Fruit fly (Drosophila melanogaster) whole organism, embryonic: Measurements from ENCODE around the gene Rab8.

ENCODE experiments used
- CG10431 ChIP-seq: fragments of 200-800 bp; sonication (Bioruptor generic); optimal IDR thresholded peaks from 3 replicates; lab custom pipeline; 2018; ENCODE audit warnings: missing biosample characterization, mild to moderate bottlenecking, missing genetic modification characterization
- CG11504 ChIP-seq: fragments of 200-800 bp; sonication (Bioruptor generic); optimal IDR thresholded peaks from 3 replicates; lab custom pipeline; 2019; ENCODE audit warnings: missing biosample characterization, mild to moderate bottlenecking, missing genetic modification characterization, moderate library complexity
- CG12104 ChIP-seq: fragments of 200-800 bp; sonication (Bioruptor generic); optimal IDR thresholded peaks from 3 replicates; lab custom pipeline; 2016; ENCODE audit warnings: missing biosample characterization, missing genetic modification characterization
- CG13424 ChIP-seq: fragments of 200-800 bp; sonication (Bioruptor generic); optimal IDR thresholded peaks from 2 replicates; lab custom pipeline; 2019; ENCODE audit warnings: missing biosample characterization, mild to moderate bottlenecking, missing genetic modification characterization, moderate library complexity
- CG14710 ChIP-seq: fragments of 200-800 bp; sonication (Bioruptor generic); optimal IDR thresholded peaks from 3 replicates; lab custom pipeline; 2019; ENCODE audit warnings: missing biosample characterization, mild to moderate bottlenecking, missing genetic modification characterization, moderate library complexity
- CG15514 ChIP-seq: fragments of 200-800 bp; sonication (Bioruptor generic); optimal IDR thresholded peaks from 3 replicates; lab custom pipeline; 2017; ENCODE audit warnings: missing biosample characterization, missing genetic modification characterization, mild to moderate bottlenecking, moderate library complexity, missing genetic modification reagents
- CG15696 ChIP-seq: fragments of 200-800 bp; sonication (Bioruptor generic); optimal IDR thresholded peaks from 2 replicates; lab custom pipeline; 2019; ENCODE audit warnings: missing biosample characterization, mild to moderate bottlenecking, missing genetic modification characterization, moderate library complexity
- CG17385 ChIP-seq: fragments of 200-800 bp; sonication (Bioruptor generic); optimal IDR thresholded peaks from 3 replicates; lab custom pipeline; 2018; ENCODE audit warnings: missing biosample characterization, mild to moderate bottlenecking, missing genetic modification characterization
- CG2199 ChIP-seq: fragments of 200-800 bp; sonication (Bioruptor generic); IDR thresholded peaks from 3 replicates; pipeline ENCODE4 v1.3.6; 2022; ENCODE audit warnings: missing biosample characterization, missing genetic modification characterization
- CG2875 ChIP-seq: fragments of 200-800 bp; sonication (Bioruptor generic); optimal IDR thresholded peaks from 2 replicates; lab custom pipeline; 2017; ENCODE audit warnings: missing biosample characterization, mild to moderate bottlenecking, missing genetic modification characterization, missing genetic modification reagents
- CG4328 ChIP-seq: fragments of 200-800 bp; sonication (Bioruptor generic); optimal IDR thresholded peaks from 3 replicates; lab custom pipeline; 2017; ENCODE audit warnings: missing biosample characterization, missing genetic modification reagents, missing genetic modification characterization
- CG4424 ChIP-seq: fragments of 200-800 bp; sonication (Bioruptor generic); optimal IDR thresholded peaks from 3 replicates; lab custom pipeline; 2016; ENCODE audit warnings: missing biosample characterization, missing genetic modification characterization
- CG4820 ChIP-seq: fragments of 200-800 bp; sonication (Bioruptor generic); optimal IDR thresholded peaks from 3 replicates; lab custom pipeline; 2016; ENCODE audit warnings: missing biosample characterization, missing genetic modification characterization
- CG8089 ChIP-seq: fragments of 200-800 bp; sonication (Bioruptor generic); optimal IDR thresholded peaks from 3 replicates; lab custom pipeline; 2016; ENCODE audit warnings: missing biosample characterization, missing genetic modification characterization
- CG9609 ChIP-seq: fragments of 200-800 bp; sonication (Bioruptor generic); optimal IDR thresholded peaks from 3 replicates; lab custom pipeline; 2016; ENCODE audit warnings: missing biosample characterization, missing genetic modification characterization
- CG9797 ChIP-seq: fragments of 200-800 bp; sonication (Bioruptor generic); optimal IDR thresholded peaks from 3 replicates; lab custom pipeline; 2018; ENCODE audit warnings: missing biosample characterization, mild to moderate bottlenecking, missing genetic modification characterization
- CoRest ChIP-seq: fragments of 200-800 bp; sonication (Bioruptor generic); optimal IDR thresholded peaks from 3 replicates; lab custom pipeline; 2018; ENCODE audit warnings: missing biosample characterization, mild to moderate bottlenecking, missing genetic modification characterization, moderate library complexity
- CrebB ChIP-seq: fragments of 200-800 bp; sonication (Bioruptor generic); optimal IDR thresholded peaks from 3 replicates; lab custom pipeline; 2018; ENCODE audit warnings: missing biosample characterization, mild to moderate bottlenecking, missing genetic modification characterization
- Dp ChIP-seq: fragments of 200-800 bp; sonication (Bioruptor generic); optimal IDR thresholded peaks from 2 replicates; lab custom pipeline; 2018; ENCODE audit warnings: missing biosample characterization, mild to moderate bottlenecking, missing genetic modification characterization, moderate library complexity
- Dref ChIP-seq: fragments of 200-800 bp; sonication (Bioruptor generic); IDR thresholded peaks from 2 replicates; pipeline ENCODE4 v1.3.6; 2022; ENCODE audit warnings: missing biosample characterization, missing genetic modification characterization
- E2f2 ChIP-seq: fragments of 200-800 bp; sonication (Bioruptor generic); IDR thresholded peaks from 2 replicates; pipeline ENCODE4 v1.3.6; 2022; ENCODE audit warnings: missing biosample characterization, missing genetic modification characterization
- Ets65A ChIP-seq: fragments of 200-800 bp; sonication (Bioruptor generic); peaks from one replicate; lab custom pipeline; 2016; ENCODE audit warnings: missing biosample characterization, missing genetic modification characterization
- Fer1 ChIP-seq: fragments of 200-800 bp; sonication (Bioruptor generic); optimal IDR thresholded peaks from 2 replicates; lab custom pipeline; 2017; ENCODE audit warnings: missing biosample characterization, mild to moderate bottlenecking, missing genetic modification characterization
- Gsc ChIP-seq: fragments of 200-800 bp; sonication (Bioruptor generic); IDR thresholded peaks from 2 replicates; pipeline ENCODE4 v1.3.6; 2022; ENCODE audit warnings: missing biosample characterization, missing genetic modification characterization
- HLH3B ChIP-seq: fragments of 200-800 bp; sonication (Bioruptor generic); IDR thresholded peaks from 2 replicates; pipeline ENCODE4 v1.3.6; 2022; ENCODE audit warnings: missing biosample characterization, missing genetic modification characterization
- HmgZ ChIP-seq: fragments of 200-800 bp; sonication (Bioruptor generic); optimal IDR thresholded peaks from 2 replicates; lab custom pipeline; 2018; ENCODE audit warnings: missing biosample characterization, mild to moderate bottlenecking, missing genetic modification characterization
- MTF-1 ChIP-seq: fragments of 200-800 bp; sonication (Bioruptor generic); optimal IDR thresholded peaks from 2 replicates; lab custom pipeline; 2018; ENCODE audit warnings: missing biosample characterization, mild to moderate bottlenecking, missing genetic modification characterization, borderline replicate concordance
- Med ChIP-seq: fragments of 200-800 bp; sonication (Bioruptor generic); peaks from one replicate; lab custom pipeline; 2016; ENCODE audit warnings: missing biosample characterization, missing genetic modification characterization, mild to moderate bottlenecking, inconsistent platforms, moderate library complexity
- Mes4 ChIP-seq: fragments of 200-800 bp; sonication (Bioruptor generic); optimal IDR thresholded peaks from 2 replicates; lab custom pipeline; 2016; ENCODE audit warnings: missing biosample characterization, missing genetic modification characterization
- Nf-YA ChIP-seq: fragments of 200-800 bp; sonication (Bioruptor generic); IDR thresholded peaks from 2 replicates; pipeline ENCODE4 v1.3.6; 2022; ENCODE audit warnings: missing biosample characterization, missing genetic modification characterization
- Oli ChIP-seq: fragments of 200-800 bp; sonication (Bioruptor generic); optimal IDR thresholded peaks from 2 replicates; lab custom pipeline; 2018; ENCODE audit warnings: missing biosample characterization, mild to moderate bottlenecking, missing genetic modification characterization, moderate library complexity
- ac ChIP-seq: fragments of 200-800 bp; sonication (Bioruptor generic); optimal IDR thresholded peaks from 3 replicates; lab custom pipeline; 2017; ENCODE audit warnings: missing biosample characterization, mild to moderate bottlenecking, missing genetic modification characterization
- bbx ChIP-seq: fragments of 200-800 bp; sonication (Bioruptor generic); IDR thresholded peaks from 2 replicates; pipeline ENCODE4 v1.3.6; 2022; ENCODE audit warnings: missing biosample characterization, missing genetic modification characterization; ENCODE audit not compliant: partially characterized antibody
- btn ChIP-seq: fragments of 200-800 bp; sonication (Bioruptor generic); optimal IDR thresholded peaks from 2 replicates; lab custom pipeline; 2016; ENCODE audit warnings: missing biosample characterization, missing genetic modification characterization
- chinmo ChIP-seq: fragments of 200-800 bp; sonication (Bioruptor generic); IDR thresholded peaks from 4 replicates; pipeline ENCODE4 v1.3.6; 2022; ENCODE audit warnings: missing biosample characterization, missing genetic modification characterization; ENCODE audit not compliant: partially characterized antibody
- ci ChIP-seq: fragments of 200-800 bp; sonication (Bioruptor generic); IDR thresholded peaks from 3 replicates; pipeline ENCODE4 v1.3.6; 2022; ENCODE audit warnings: missing biosample characterization, missing genetic modification characterization
- dysf ChIP-seq: fragments of 200-800 bp; sonication (Bioruptor generic); IDR thresholded peaks from 3 replicates; pipeline ENCODE4 v1.3.6; 2022; ENCODE audit warnings: missing biosample characterization, missing genetic modification characterization
- fd3F ChIP-seq: fragments of 200-800 bp; sonication (Bioruptor generic); optimal IDR thresholded peaks from 2 replicates; lab custom pipeline; 2018; ENCODE audit warnings: missing biosample characterization, mild to moderate bottlenecking, missing genetic modification characterization, moderate library complexity
- hb ChIP-seq: fragments of 200-800 bp; sonication (Bioruptor generic); IDR thresholded peaks from 3 replicates; pipeline ENCODE4 v1.3.6; 2022; ENCODE audit warnings: missing biosample characterization, missing genetic modification characterization; ENCODE audit not compliant: partially characterized antibody
- ind ChIP-seq: fragments of 200-800 bp; sonication (Bioruptor generic); optimal IDR thresholded peaks from 3 replicates; lab custom pipeline; 2016; ENCODE audit warnings: missing biosample characterization, missing genetic modification characterization
- lola ChIP-seq, 3 experiments: fragments of >200 bp in 2 of 3; fragments of 200-800 bp in 1 of 3; sonication (Bioruptor generic) in 1 of 3; optimal IDR thresholded peaks; 2 replicates each; lab custom pipeline; 2017 to 2019; ENCODE audit warnings: missing biosample characterization in 3 of 3, missing genetic modification characterization in 3 of 3, mild to moderate bottlenecking in 1 of 3, moderate library complexity in 1 of 3
- mam ChIP-seq: fragments of 200-800 bp; sonication (Bioruptor generic); optimal IDR thresholded peaks from 3 replicates; lab custom pipeline; 2016; ENCODE audit warnings: missing biosample characterization, missing genetic modification characterization
- nerfin-1 ChIP-seq: fragments of 200-800 bp; sonication (Bioruptor generic); optimal IDR thresholded peaks from 3 replicates; lab custom pipeline; 2019; ENCODE audit warnings: missing biosample characterization, mild to moderate bottlenecking, missing genetic modification characterization, moderate library complexity
- slbo ChIP-seq: fragments of 200-800 bp; sonication (Bioruptor generic); IDR thresholded peaks from 2 replicates; pipeline ENCODE4 v1.3.6; 2022; ENCODE audit warnings: missing biosample characterization, missing genetic modification characterization
- sob ChIP-seq: fragments of 200-800 bp; sonication (Bioruptor generic); IDR thresholded peaks from 2 replicates; pipeline ENCODE4 v1.3.6; 2022; ENCODE audit warnings: missing biosample characterization, missing genetic modification characterization
- sr ChIP-seq: fragments of 200-800 bp; sonication (Bioruptor generic); IDR thresholded peaks from 3 replicates; pipeline ENCODE4 v1.3.6; 2022; ENCODE audit warnings: missing biosample characterization, missing genetic modification characterization
- stwl ChIP-seq: fragments of 200-800 bp; sonication (Bioruptor generic); optimal IDR thresholded peaks from 3 replicates; lab custom pipeline; 2018; ENCODE audit warnings: missing biosample characterization, mild to moderate bottlenecking, missing genetic modification characterization, moderate library complexity
- toy ChIP-seq: fragments of 200-800 bp; sonication (Bioruptor generic); IDR thresholded peaks from 2 replicates; pipeline ENCODE4 v1.3.6; 2022; ENCODE audit warnings: missing biosample characterization, missing genetic modification characterization
- z ChIP-seq: fragments of 200-800 bp; sonication (Bioruptor generic); IDR thresholded peaks from 3 replicates; pipeline ENCODE4 v1.3.6; 2022; ENCODE audit warnings: missing biosample characterization, missing genetic modification characterization

The Rab8 gene

dm6 chr3L:19834143-19834794 lies 36.6 kb downstream of the Rab8 start, which contains the start of the genes trc and CG32221 (continued):
- peak; percentile 58 for TF ChIP-seq MTF-1 (GFP tag; lab: Kevin White, UChicago)
- peak; percentile 65 for TF ChIP-seq CG14710
- no peak for TF ChIP-seq CG11504 (tag; lab: Kevin White, UChicago)
- TF ChIP-seq CG15514 (GFP tag; lab: Kevin White, UChicago) = peak; percentile 79
- TF ChIP-seq CG2199 (GFP tag; lab: Robert Waterston, UW) = no peak
- peak; percentile 82 for TF ChIP-seq Med (GFP tag; lab: Kevin White, UChicago)
- TF ChIP-seq CoRest (tag; lab: Kevin White, UChicago) = peak; percentile 63
- peak; percentile 44 for TF ChIP-seq CG4424
- peak; percentile 9 for TF ChIP-seq CG9609 (GFP tag; lab: Kevin White, UChicago)
- peak; percentile 94 for TF ChIP-seq Dref (GFP tag; lab: Robert Waterston, UW)
- peak; percentile 54; the same call in 1 of the 3 replicates for TF ChIP-seq sr (GFP tag; lab: Robert Waterston, UW)
- TF ChIP-seq Fer1 (GFP tag; lab: Kevin White, UChicago) = peak; percentile 70
- TF ChIP-seq CG4328 (GFP tag; lab: Kevin White, UChicago) = peak; percentile 65
- TF ChIP-seq CG12104 (GFP tag; lab: Kevin White, UChicago) = peak; percentile 50
- peak; percentile 10 for TF ChIP-seq CG15696 (tag; lab: Kevin White, UChicago)
- peak; percentile 42; the same call in 1 of the 2 replicates for TF ChIP-seq HLH3B (GFP tag; lab: Robert Waterston, UW)
- TF ChIP-seq ind = no peak
- TF ChIP-seq CG2875 = no peak
- TF ChIP-seq Oli (tag; lab: Kevin White, UChicago) = peak; percentile 8
- peak; percentile 43 for TF ChIP-seq HmgZ (tag; lab: Kevin White, UChicago)
- TF ChIP-seq z (GFP tag; lab: Robert Waterston, UW) = no peak
- TF ChIP-seq Mes4 (GFP tag; lab: Kevin White, UChicago) = no peak
- peak; percentile 54 for TF ChIP-seq CG13424 (tag; lab: Kevin White, UChicago)
- peak in 1 of 3 experiments; percentile 32 for TF ChIP-seq lola (GFP tag; optimal IDR thresholded peaks at IDR 0.05; lab: Kevin White, UChicago)
- TF ChIP-seq ci (GFP tag; lab: Robert Waterston, UW) = peak; percentile 81
- peak; percentile 54; the same call in 1 of the 3 replicates for TF ChIP-seq hb (GFP tag; lab: Robert Waterston, UW)
- TF ChIP-seq E2f2 (GFP tag; lab: Robert Waterston, UW) = peak; percentile 41; the same call in 1 of the 2 replicates
- TF ChIP-seq CG8089 (GFP tag; lab: Kevin White, UChicago) = peak; percentile 24
- no peak for TF ChIP-seq toy (GFP tag; lab: Robert Waterston, UW)
- TF ChIP-seq CG17385 (GFP tag; lab: Kevin White, UChicago) = peak; percentile 98
- no peak for TF ChIP-seq Gsc (GFP tag; lab: Robert Waterston, UW)
- TF ChIP-seq CG10431 = peak; percentile 58
- no peak for TF ChIP-seq chinmo
- peak; percentile 69 for TF ChIP-seq slbo (GFP tag; lab: Robert Waterston, UW)
- TF ChIP-seq dysf (GFP tag; lab: Robert Waterston, UW) = peak; percentile 25; the same call in 1 of the 3 replicates
- peak; percentile 10 for TF ChIP-seq fd3F
- no peak for TF ChIP-seq Nf-YA (GFP tag; lab: Robert Waterston, UW)
- TF ChIP-seq mam = peak; percentile 17
- peak; percentile 47 for TF ChIP-seq Dp
- no peak for TF ChIP-seq CG4820 (GFP tag; lab: Kevin White, UChicago)
- TF ChIP-seq stwl (tag; lab: Kevin White, UChicago) = peak; percentile 53
- peak; percentile 12 for TF ChIP-seq CG9797 (GFP tag; lab: Kevin White, UChicago)
- peak; percentile 94 for TF ChIP-seq Ets65A (GFP tag; lab: Kevin White, UChicago)
- peak; percentile 33 for TF ChIP-seq CrebB (tag; lab: Kevin White, UChicago)
- TF ChIP-seq bbx (GFP tag; lab: Robert Waterston, UW) = peak; percentile 81
- no peak for TF ChIP-seq btn (GFP tag; lab: Kevin White, UChicago)
- no peak for TF ChIP-seq ac (GFP tag; lab: Kevin White, UChicago)
- TF ChIP-seq sob (GFP tag; lab: Robert Waterston, UW) = peak; percentile 71
- peak; percentile 54 for TF ChIP-seq nerfin-1 (tag; lab: Kevin White, UChicago)
